Worm (Caenorhabditis elegans) whole organism, L3 larva: ENCODE data around the gene fkh-5.

Experiments
- hmg-11 ChIP-seq: sonication (generic microtip); optimal IDR thresholded peaks from 2 replicates; lab custom pipeline; 2016; ENCODE audit warnings: missing genetic modification characterization, missing compliant biosample characterization
- lsy-12 ChIP-seq: sonication (generic microtip); optimal IDR thresholded peaks from 2 replicates; lab custom pipeline; 2016; ENCODE audit warnings: mild to moderate bottlenecking, missing genetic modification characterization, missing compliant biosample characterization
- nfya-1 ChIP-seq: sonication (generic microtip); optimal IDR thresholded peaks from 2 replicates; lab custom pipeline; 2017; ENCODE audit warnings: missing genetic modification characterization, mild to moderate bottlenecking, missing compliant biosample characterization, antibody characterized with exemption, moderate library complexity; ENCODE audit not compliant: insufficient read depth
- nhr-23 ChIP-seq: fragments of 150-350 bp; optimal IDR thresholded peaks from 2 replicates; lab custom pipeline; 2014; ENCODE audit warnings: missing biosample characterization, missing genetic modification reagents, missing genetic modification characterization
- nhr-76 ChIP-seq: fragments of 150-350 bp; sonication (generic microtip); optimal IDR thresholded peaks from 5 replicates; lab custom pipeline; 2014; ENCODE audit warnings: missing biosample characterization, missing genetic modification characterization
- pha-4 ChIP-seq: fragments of 150-350 bp; optimal IDR thresholded peaks from 2 replicates; lab custom pipeline; 2014; ENCODE audit warnings: missing biosample characterization, missing genetic modification reagents, missing genetic modification characterization
- snpc-4 ChIP-seq: fragments of 150-350 bp; optimal IDR thresholded peaks from 2 replicates; lab custom pipeline; 2014; ENCODE audit warnings: missing biosample characterization, missing genetic modification characterization

- TF ChIP-seq snpc-4 (tag; lab: Kevin White, UChicago) (no peak), pha-4 (no peak), nhr-23 (tag; lab: Kevin White, UChicago) (no peak), nhr-76 (tag; lab: Kevin White, UChicago) (no peak), nfya-1 (tag; lab: Kevin White, UChicago) (no peak), lsy-12 (tag; lab: Kevin White, UChicago) (no peak), hmg-11 (tag; lab: Kevin White, UChicago) (no peak)
Measured at ce11 chrIII:4837429-4837828, 7.0 kb upstream of the fkh-5 start, which contains the start of the genes acbp-7 and F26A1.19.
